Worm (Caenorhabditis elegans): ENCODE results near the gene ZK1240.11.
"Not testable (repeated sequence)": the region's sequence is repeated elsewhere in the genome, so short reads cannot be mapped to it uniquely, and the experiment has no call there.

ce11 chrII:2282599-2282998 is 42.5 kb upstream of the ZK1240.11 start, which contains the start of gene K09F6.9:
- not testable (repeated sequence) for TF ChIP-seq W03F9.2, him-1, dao-5 (tag; optimal IDR thresholded peaks at IDR 0.05)

Data from whole organism, L4/young adult.